Worm (Caenorhabditis elegans) whole organism, L3 larva: ENCODE results near the gene chtb-1.

Experiments
- ZK546.5 ChIP-seq: sonication (generic microtip); optimal IDR thresholded peaks from 2 replicates; lab custom pipeline; 2017; ENCODE audit warnings: missing biosample characterization, missing genetic modification characterization
- aly-2 ChIP-seq: fragments of 150-350 bp; optimal IDR thresholded peaks from 2 replicates; lab custom pipeline; 2014; ENCODE audit warnings: missing biosample characterization, missing genetic modification characterization
- ama-1 ChIP-seq: fragments of 150-350 bp; optimal IDR thresholded peaks from 2 replicates; lab custom pipeline; 2018
- ceh-16 ChIP-seq: sonication (generic microtip); optimal IDR thresholded peaks from 2 replicates; lab custom pipeline; 2017; ENCODE audit warnings: missing biosample characterization, missing genetic modification characterization
- ceh-28 ChIP-seq: fragments of 150-350 bp; optimal IDR thresholded peaks from 2 replicates; lab custom pipeline; 2014; ENCODE audit warnings: missing biosample characterization, missing genetic modification reagents, missing genetic modification characterization
- ceh-82 ChIP-seq: fragments of 150-350 bp; optimal IDR thresholded peaks from 2 replicates; lab custom pipeline; 2014; ENCODE audit warnings: missing biosample characterization, missing genetic modification characterization
- ceh-9 ChIP-seq: sonication (generic microtip); optimal IDR thresholded peaks from 2 replicates; lab custom pipeline; 2018; ENCODE audit warnings: missing biosample characterization, missing genetic modification characterization
- daf-12 ChIP-seq: fragments of 150-350 bp; optimal IDR thresholded peaks from 2 replicates; lab custom pipeline; 2014; ENCODE audit warnings: missing biosample characterization, missing genetic modification reagents, missing genetic modification characterization
- egl-27 ChIP-seq: sonication (generic microtip); optimal IDR thresholded peaks from 4 replicates; lab custom pipeline; 2017; ENCODE audit warnings: missing biosample characterization, missing genetic modification reagents, missing genetic modification characterization
- elt-1 ChIP-seq: fragments of 150-350 bp; optimal IDR thresholded peaks from 2 replicates; lab custom pipeline; 2014; ENCODE audit warnings: missing biosample characterization, missing genetic modification characterization
- elt-2 ChIP-seq: sonication (generic microtip); optimal IDR thresholded peaks from 2 replicates; lab custom pipeline; 2016; ENCODE audit warnings: missing genetic modification reagents, mild to moderate bottlenecking, missing genetic modification characterization, missing compliant biosample characterization
- elt-3 ChIP-seq, 3 experiments: fragments of 150-350 bp in 1 of 3; sonication (generic microtip) in 2 of 3; optimal IDR thresholded peaks; 2 replicates in 2 of 3; 4 replicates in 1 of 3; lab custom pipeline; 2014 to 2017; ENCODE audit warnings: missing biosample characterization in 3 of 3, missing genetic modification characterization in 3 of 3
- fkh-10 ChIP-seq: sonication (generic microtip); optimal IDR thresholded peaks from 2 replicates; lab custom pipeline; 2017; ENCODE audit warnings: missing biosample characterization, missing genetic modification reagents, missing genetic modification characterization
- fkh-2 ChIP-seq: fragments of 150-350 bp; optimal IDR thresholded peaks from 2 replicates; lab custom pipeline; 2014; ENCODE audit warnings: missing biosample characterization, missing genetic modification reagents, missing genetic modification characterization
- jun-1 ChIP-seq: fragments of 150-350 bp; optimal IDR thresholded peaks from 2 replicates; lab custom pipeline; 2014; ENCODE audit warnings: missing biosample characterization, missing genetic modification reagents, missing genetic modification characterization
- lin-15B ChIP-seq: fragments of 150-350 bp; optimal IDR thresholded peaks from 2 replicates; lab custom pipeline; 2014; ENCODE audit warnings: missing biosample characterization, missing genetic modification characterization
- lin-39 ChIP-seq: fragments of 150-350 bp; optimal IDR thresholded peaks from 2 replicates; lab custom pipeline; 2018; ENCODE audit warnings: missing biosample characterization, missing genetic modification reagents, missing genetic modification characterization
- mml-1 ChIP-seq: fragments of 150-350 bp; sonication (generic microtip); optimal IDR thresholded peaks from 3 replicates; lab custom pipeline; 2014; ENCODE audit warnings: missing biosample characterization, missing genetic modification characterization
- nfya-1 ChIP-seq: sonication (generic microtip); optimal IDR thresholded peaks from 2 replicates; lab custom pipeline; 2017; ENCODE audit warnings: missing genetic modification characterization, mild to moderate bottlenecking, missing compliant biosample characterization, antibody characterized with exemption, moderate library complexity; ENCODE audit not compliant: insufficient read depth
- nhr-11 ChIP-seq: fragments of 150-350 bp; optimal IDR thresholded peaks from 2 replicates; lab custom pipeline; 2014; ENCODE audit warnings: missing biosample characterization, missing genetic modification characterization
- nhr-23 ChIP-seq: fragments of 150-350 bp; optimal IDR thresholded peaks from 2 replicates; lab custom pipeline; 2014; ENCODE audit warnings: missing biosample characterization, missing genetic modification reagents, missing genetic modification characterization
- nhr-237 ChIP-seq: fragments of 150-350 bp; optimal IDR thresholded peaks from 2 replicates; lab custom pipeline; 2014; ENCODE audit warnings: missing biosample characterization, missing genetic modification characterization
- nhr-25 ChIP-seq: sonication (generic microtip); optimal IDR thresholded peaks from 2 replicates; lab custom pipeline; 2017; ENCODE audit warnings: missing biosample characterization, missing genetic modification characterization
- nhr-28 ChIP-seq: fragments of 150-350 bp; optimal IDR thresholded peaks from 2 replicates; lab custom pipeline; 2014; ENCODE audit warnings: missing biosample characterization, missing genetic modification characterization
- nhr-67 ChIP-seq: fragments of 150-350 bp; optimal IDR thresholded peaks from 2 replicates; lab custom pipeline; 2014; ENCODE audit warnings: missing biosample characterization, missing genetic modification characterization
- nhr-76 ChIP-seq: fragments of 150-350 bp; sonication (generic microtip); optimal IDR thresholded peaks from 5 replicates; lab custom pipeline; 2014; ENCODE audit warnings: missing biosample characterization, missing genetic modification characterization
- nhr-77 ChIP-seq: fragments of 150-350 bp; optimal IDR thresholded peaks from 2 replicates; lab custom pipeline; 2014; ENCODE audit warnings: missing biosample characterization, missing genetic modification characterization
- pha-4 ChIP-seq: fragments of 150-350 bp; optimal IDR thresholded peaks from 2 replicates; lab custom pipeline; 2014; ENCODE audit warnings: missing biosample characterization, missing genetic modification reagents, missing genetic modification characterization
- pqm-1 ChIP-seq: fragments of 150-350 bp; optimal IDR thresholded peaks from 2 replicates; lab custom pipeline; 2017; ENCODE audit warnings: missing biosample characterization, missing genetic modification characterization, inconsistent platforms
- sea-2 ChIP-seq: fragments of 150-350 bp; sonication (generic microtip); optimal IDR thresholded peaks from 4 replicates; lab custom pipeline; 2014; ENCODE audit warnings: missing biosample characterization, missing genetic modification reagents, missing genetic modification characterization
- snpc-4 ChIP-seq: fragments of 150-350 bp; optimal IDR thresholded peaks from 2 replicates; lab custom pipeline; 2014; ENCODE audit warnings: missing biosample characterization, missing genetic modification characterization
- tbx-2 ChIP-seq: sonication (generic microtip); optimal IDR thresholded peaks from 2 replicates; lab custom pipeline; 2016; ENCODE audit warnings: mild to moderate bottlenecking, missing genetic modification characterization, missing compliant biosample characterization
- unc-62 ChIP-seq: fragments of 150-350 bp; sonication (generic microtip); optimal IDR thresholded peaks from 4 replicates; lab custom pipeline; 2014; ENCODE audit warnings: missing biosample characterization, missing genetic modification reagents, missing genetic modification characterization
- zag-1 ChIP-seq: fragments of 150-350 bp; optimal IDR thresholded peaks from 2 replicates; lab custom pipeline; 2014; ENCODE audit warnings: missing biosample characterization, missing genetic modification characterization
- ztf-11 ChIP-seq: fragments of 150-350 bp; optimal IDR thresholded peaks from 2 replicates; lab custom pipeline; 2014; ENCODE audit warnings: missing biosample characterization, missing genetic modification characterization

Gene chtb-1

ce11 chrIII:9359060-9359459, 3.8 kb upstream of the chtb-1 start, which contains the start of gene K04H4.5:
K04H4.5 (plus strand) TSS chrIII:9359360.
- no peak for TF ChIP-seq ama-1 (lab: Kevin White, UChicago)

DNA sequence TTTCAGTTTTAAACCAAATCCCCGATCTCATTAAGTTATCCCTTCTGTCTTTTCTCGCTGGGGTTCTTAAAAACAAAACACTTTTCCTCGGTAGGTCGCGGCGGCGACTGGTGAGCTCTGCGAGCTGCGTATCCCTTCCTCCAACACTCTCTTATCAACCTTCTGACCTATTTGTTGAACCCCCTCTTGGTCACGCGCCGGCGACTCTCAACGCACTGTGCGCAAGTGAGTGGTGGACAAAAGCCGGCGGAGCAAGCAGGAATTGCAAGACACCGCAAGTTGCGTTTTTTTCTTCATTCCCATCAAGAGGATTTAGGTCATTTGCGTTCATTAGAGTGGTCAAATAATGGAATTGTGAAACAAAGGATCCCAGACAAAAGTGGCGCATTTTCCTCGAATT, 1.4 kb downstream of the chtb-1 start:
- no peak for TF ChIP-seq tbx-2 (tag; lab: Kevin White, UChicago)
- TF ChIP-seq elt-2 = no peak
- no peak for TF ChIP-seq egl-27 (tag; lab: Kevin White, UChicago)
- TF ChIP-seq ceh-9 (tag; lab: Kevin White, UChicago) = no peak
- TF ChIP-seq nhr-77 = no peak
- no peak for TF ChIP-seq sea-2
- no peak for TF ChIP-seq elt-3 (tag; optimal IDR thresholded peaks at IDR 0.05; lab: Kevin White, UChicago)
- TF ChIP-seq pqm-1 (tag; lab: Kevin White, UChicago) = no peak
- no peak for TF ChIP-seq nhr-67
- no peak for TF ChIP-seq nhr-23
- TF ChIP-seq ztf-11 (tag; lab: Kevin White, UChicago) = no peak
- peak; percentile 69 for TF ChIP-seq pha-4
- peak; percentile 60 for TF ChIP-seq nfya-1 (tag; lab: Kevin White, UChicago)
- no peak for TF ChIP-seq nhr-25 (tag; lab: Kevin White, UChicago)
- peak; percentile 42 for TF ChIP-seq lin-39 (tag; lab: Kevin White, UChicago)
- no peak for TF ChIP-seq nhr-28 (tag; lab: Kevin White, UChicago)
- no peak for TF ChIP-seq mml-1 (tag; lab: Kevin White, UChicago)
- TF ChIP-seq zag-1 (tag; lab: Kevin White, UChicago) = no peak
- no peak for TF ChIP-seq snpc-4
- TF ChIP-seq ceh-82 = no peak
- no peak for TF ChIP-seq ama-1 (lab: Kevin White, UChicago)
- TF ChIP-seq fkh-10 = no peak
- TF ChIP-seq unc-62 (GFP tag; lab: Kevin White, UChicago) = no peak

DNA sequence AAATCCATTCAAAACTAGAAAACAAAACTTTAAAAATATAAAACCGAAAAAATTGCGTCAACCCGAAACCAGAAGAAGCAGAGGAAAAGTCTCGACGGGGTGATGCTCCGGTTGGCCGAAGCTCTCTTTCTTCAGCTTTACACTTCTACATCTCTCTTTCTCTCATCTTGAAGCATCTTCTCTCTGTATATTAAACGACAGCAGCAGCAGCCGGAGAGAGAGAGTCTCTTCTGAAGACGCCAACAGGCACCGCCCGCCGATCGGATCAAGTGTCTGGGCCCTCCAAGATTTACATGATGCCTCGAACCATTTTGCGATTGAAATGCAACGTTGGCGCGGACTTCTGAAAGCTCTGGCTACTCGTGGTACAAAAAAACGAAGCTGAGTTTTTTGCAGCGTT, 8.5 kb downstream of the chtb-1 start:
- peak; percentile 32 for TF ChIP-seq nfya-1 (tag; lab: Kevin White, UChicago)
- TF ChIP-seq nhr-67 = no peak
- TF ChIP-seq, all 47 proteins: peak for 1

ce11 chrIII:9346114-9346513, 9.1 kb downstream of the chtb-1 start:
- TF ChIP-seq tbx-2 (tag; lab: Kevin White, UChicago) (no peak), lin-39 (tag; lab: Kevin White, UChicago) (peak; percentile 75)
- TF ChIP-seq, all 47 proteins: peak for 1

DNA sequence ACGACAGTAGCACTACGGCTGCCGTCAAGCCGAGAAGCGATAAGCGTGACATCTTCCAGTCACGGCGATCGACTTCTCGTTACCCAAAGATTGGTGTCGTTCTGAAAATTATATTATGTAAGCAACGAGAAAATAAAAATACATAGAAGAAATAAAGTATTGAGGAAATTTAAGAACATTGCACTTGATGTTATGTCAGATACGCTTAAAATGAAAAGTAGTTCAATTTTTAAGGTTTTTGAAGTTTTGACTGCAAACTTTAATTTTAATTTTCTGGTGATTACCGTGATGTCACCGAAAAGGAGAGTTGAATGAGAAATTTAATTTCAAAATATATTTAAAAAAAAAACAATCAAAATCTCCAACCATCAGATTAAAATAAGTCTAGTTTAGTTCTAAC, 10.9 kb downstream of the chtb-1 start, which contains the start of gene emb-9:
Gene emb-9 (minus strand): TSS at position 101 of the 400 bp plus-strand sequence.
- TF ChIP-seq nfya-1 (tag; lab: Kevin White, UChicago) (no peak), pqm-1 (tag; lab: Kevin White, UChicago) (no peak), elt-2 (no peak), nhr-76 (tag; lab: Kevin White, UChicago) (no peak), pha-4 (no peak), daf-12 (tag; lab: Kevin White, UChicago) (no peak), nhr-11 (no peak), lin-15B (tag; lab: Kevin White, UChicago) (no peak), nhr-23 (no peak), jun-1 (no peak), snpc-4 (no peak), mml-1 (tag; lab: Kevin White, UChicago) (no peak), nhr-237 (tag; lab: Kevin White, UChicago) (no peak), zag-1 (tag; lab: Kevin White, UChicago) (no peak)

DNA sequence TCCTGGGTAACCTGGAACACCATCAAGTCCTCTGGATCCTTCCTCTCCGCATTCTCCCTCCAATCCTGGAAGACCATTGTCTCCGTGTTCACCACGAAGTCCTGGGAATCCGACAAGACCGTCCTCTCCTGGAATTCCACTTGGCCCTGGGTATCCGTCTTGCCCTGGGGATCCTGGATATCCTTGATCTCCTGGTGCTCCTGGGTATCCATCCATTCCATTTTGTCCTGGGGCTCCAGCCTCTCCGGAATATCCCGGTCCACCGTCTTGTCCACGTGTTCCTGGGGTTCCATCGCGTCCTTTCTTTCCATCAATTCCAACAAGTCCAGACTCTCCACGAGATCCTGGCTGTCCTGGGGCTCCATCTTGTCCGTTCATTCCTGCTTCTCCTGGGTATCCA, 15.2 kb downstream of the chtb-1 start:
- TF ChIP-seq pqm-1 (tag; lab: Kevin White, UChicago) (no peak), pha-4 (no peak), nhr-28 (tag; lab: Kevin White, UChicago) (no peak), elt-2 (no peak), unc-62 (GFP tag; lab: Kevin White, UChicago) (no peak), ceh-16 (tag; lab: Kevin White, UChicago) (no peak), sea-2 (no peak), ceh-28 (tag; lab: Kevin White, UChicago) (no peak), nhr-23 (no peak), aly-2 (tag; lab: Kevin White, UChicago) (no peak), fkh-2 (tag; lab: Kevin White, UChicago) (no peak), tbx-2 (tag; lab: Kevin White, UChicago) (no peak), ZK546.5 (tag; lab: Kevin White, UChicago) (no peak), elt-1 (no peak)
